Fruit fly (Drosophila melanogaster) whole organism, prepupa: ENCODE measurements around the gene yps.

Experiments used
- CG11902 ChIP-seq: fragments of 200-800 bp; sonication (Bioruptor generic); optimal IDR thresholded peaks from 3 replicates; lab custom pipeline; 2016; ENCODE audit warnings: missing biosample characterization, missing genetic modification characterization
- CG16779 ChIP-seq: fragments of 200-800 bp; sonication (Bioruptor generic); optimal IDR thresholded peaks from 3 replicates; lab custom pipeline; 2017; ENCODE audit warnings: missing biosample characterization, mild to moderate bottlenecking, missing genetic modification characterization
- CG3919 ChIP-seq: fragments of 200-800 bp; sonication (Bioruptor generic); optimal IDR thresholded peaks from 3 replicates; lab custom pipeline; 2016; ENCODE audit warnings: missing biosample characterization, missing genetic modification characterization
- CG6276 ChIP-seq: fragments of 200-800 bp; sonication (Bioruptor generic); optimal IDR thresholded peaks from 2 replicates; lab custom pipeline; 2017; ENCODE audit warnings: missing biosample characterization, mild to moderate bottlenecking, missing genetic modification characterization
- Hr4 ChIP-seq: fragments of 200-800 bp; sonication (Bioruptor generic); optimal IDR thresholded peaks from 3 replicates; lab custom pipeline; 2016; ENCODE audit warnings: missing biosample characterization, missing genetic modification characterization
- acj6 ChIP-seq: fragments of 200-800 bp; sonication (Bioruptor generic); optimal IDR thresholded peaks from 3 replicates; lab custom pipeline; 2016; ENCODE audit warnings: missing biosample characterization, missing genetic modification characterization
- dsx ChIP-seq: fragments of 200-800 bp; optimal IDR thresholded peaks from 3 replicates; lab custom pipeline; 2019; ENCODE audit warnings: missing biosample characterization, mild to moderate bottlenecking, missing genetic modification characterization, moderate library complexity; ENCODE audit not compliant: poor library complexity, severe bottlenecking
- ss ChIP-seq, 2 experiments: fragments of 200-800 bp; sonication (Bioruptor generic); optimal IDR thresholded peaks; 2 replicates in 1 of 2; 3 replicates in 1 of 2; lab custom pipeline; 2017 to 2018; ENCODE audit warnings: mild to moderate bottlenecking in 2 of 2, missing biosample characterization in 2 of 2, missing genetic modification characterization in 2 of 2, moderate library complexity in 1 of 2
- topi ChIP-seq: fragments of 200-800 bp; sonication (Bioruptor generic); optimal IDR thresholded peaks from 3 replicates; lab custom pipeline; 2016; ENCODE audit warnings: missing biosample characterization, missing genetic modification characterization

- TF ChIP-seq Hr4 (GFP tag; lab: Kevin White, UChicago) (peak; percentile 89), CG11902 (GFP tag; lab: Kevin White, UChicago) (peak; percentile 62), CG3919 (GFP tag; lab: Kevin White, UChicago) (peak; percentile 89), acj6 (GFP tag; lab: Kevin White, UChicago) (peak; percentile 86), CG16779 (tag; lab: Kevin White, UChicago) (peak; percentile 53), ss (GFP tag; optimal IDR thresholded peaks at IDR 0.05; lab: Kevin White, UChicago) (peak; percentile 60 to 71), CG6276 (peak; percentile 83), topi (GFP tag; lab: Kevin White, UChicago) (peak; percentile 74), dsx (GFP tag; lab: Kevin White, UChicago) (peak; percentile 46)
These were observed 47.6 kb downstream of the yps start for dm6 chr3L:12077348-12077747.
